Worm (Caenorhabditis elegans): ENCODE measurements around the gene K01A11.1.
A peak's percentile ranks its signal among the peaks of the same experiment; 100 is the strongest.

Gene K01A11.1

DNA sequence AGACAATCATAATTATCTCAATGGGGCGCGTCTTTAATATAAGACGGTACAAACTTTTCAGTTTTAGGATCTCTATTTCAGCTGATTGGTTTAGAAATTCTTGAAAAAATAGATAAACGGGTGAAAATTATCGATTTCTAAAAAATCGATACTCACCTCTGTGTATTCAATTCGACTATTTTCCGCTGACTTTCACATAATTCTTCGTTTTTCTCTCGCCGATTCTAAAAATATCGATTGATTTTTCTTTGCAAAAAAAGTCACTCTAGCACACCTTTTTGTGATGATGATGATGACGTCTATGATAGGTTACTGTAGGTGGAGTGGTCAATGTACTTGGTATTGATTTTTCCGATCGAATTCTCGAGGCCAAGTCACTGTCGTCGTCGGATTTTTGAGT, 1.5 kb downstream of the K01A11.1 start:
- TF ChIP-seq F49E8.2 (tag; optimal IDR thresholded peaks at IDR 0.05; ENCODE audit: insufficient read depth) = no peak
- TF ChIP-seq B0336.3 (GFP tag; IDR thresholded peaks at IDR 0.05) = no peak
- TF ChIP-seq fkh-3 (tag; optimal IDR thresholded peaks at IDR 0.05) = no peak
- no peak for TF ChIP-seq hmg-1.2 (GFP tag; IDR thresholded peaks at IDR 0.05)
- no peak for TF ChIP-seq repo-1 (tag; optimal IDR thresholded peaks at IDR 0.05)
- TF ChIP-seq let-526 (GFP tag; IDR thresholded peaks at IDR 0.05) = no peak
- TF ChIP-seq cebp-1 (GFP tag; IDR thresholded peaks at IDR 0.05) = no peak
- TF ChIP-seq cebp-1 (tag; optimal IDR thresholded peaks at IDR 0.05) = no peak
- no peak for TF ChIP-seq ztf-22 (GFP tag; optimal IDR thresholded peaks at IDR 0.05)
- TF ChIP-seq F52B5.7 (tag; optimal IDR thresholded peaks at IDR 0.05) = no peak
- no peak for TF ChIP-seq mel-28 (tag; optimal IDR thresholded peaks at IDR 0.05; ENCODE audit: borderline replicate concordance)
- TF ChIP-seq atf-7 (tag; optimal IDR thresholded peaks at IDR 0.05) = no peak
- TF ChIP-seq ztf-3 (GFP tag; optimal IDR thresholded peaks at IDR 0.05) = no peak

DNA sequence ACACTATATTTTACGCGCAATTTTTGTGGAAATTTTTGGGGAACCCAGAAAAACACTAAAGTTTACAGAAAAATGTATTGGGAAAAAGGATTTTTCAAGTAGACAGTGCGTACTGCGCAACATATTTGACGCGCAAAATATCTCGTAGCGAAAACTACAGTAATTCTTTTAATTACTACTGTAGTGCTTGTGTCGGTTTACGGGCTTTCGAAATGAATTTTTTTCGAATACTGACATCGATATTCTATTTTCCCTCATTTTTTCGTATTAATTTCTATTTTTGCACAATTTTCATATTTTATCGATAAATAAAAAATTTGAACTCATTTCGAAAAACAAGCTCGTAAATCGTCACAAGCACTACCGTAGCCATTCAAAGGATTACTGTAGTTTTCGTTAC, 2.7 kb downstream of the K01A11.1 start:
- peak; percentile 16 for TF ChIP-seq lsl-1 (GFP tag; optimal IDR thresholded peaks at IDR 0.05)
- no peak for TF ChIP-seq nhr-80 (tag; optimal IDR thresholded peaks at IDR 0.05)

DNA sequence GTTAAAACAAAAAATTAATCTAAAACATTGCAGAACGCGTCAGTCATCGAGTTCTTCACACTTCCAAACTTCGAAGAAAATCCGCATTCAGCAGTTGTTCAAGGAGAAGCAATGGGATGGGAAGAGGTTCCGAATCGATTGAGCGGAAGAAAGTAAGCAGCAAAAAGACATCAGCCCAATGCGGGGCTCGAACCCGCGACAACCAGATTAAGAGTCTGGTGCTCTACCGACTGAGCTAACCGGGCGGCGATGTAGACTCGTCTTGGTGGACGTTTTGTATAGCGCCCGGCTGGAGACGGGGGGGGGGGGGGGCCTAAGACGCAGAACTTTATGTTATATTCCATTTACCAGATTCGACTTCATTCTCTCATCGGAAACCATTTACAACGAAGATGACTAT, 4.5 kb downstream of the K01A11.1 start:
- TF ChIP-seq Y56A3A.18 (GFP tag; IDR thresholded peaks at IDR 0.05) = 0 out of 2 replicates have a peak, but pooled peaks have one; percentile 42
- TF ChIP-seq Y79H2A.3 (GFP tag; conservative IDR thresholded peaks at IDR 0.05) = no peak
- TF ChIP-seq ets-4 (GFP tag; optimal IDR thresholded peaks at IDR 0.05) = no peak
- peak; percentile 62; the same call in 1 of the 2 replicates for TF ChIP-seq nfyb-1 (GFP tag; IDR thresholded peaks at IDR 0.05)
- no peak for TF ChIP-seq ztf-26 (tag; optimal IDR thresholded peaks at IDR 0.05)
- TF ChIP-seq let-526 (GFP tag; IDR thresholded peaks at IDR 0.05) = no peak
- TF ChIP-seq ztf-6 (GFP tag; IDR thresholded peaks at IDR 0.05) = peak; percentile 62; the same call in 1 of the 2 replicates
- no peak for TF ChIP-seq athp-1 (tag; optimal IDR thresholded peaks at IDR 0.05)
- no peak for TF ChIP-seq sdz-38 (tag; optimal IDR thresholded peaks at IDR 0.05)
- TF ChIP-seq ZK185.1 (tag; optimal IDR thresholded peaks at IDR 0.05; ENCODE audit: poor library complexity, severe bottlenecking) = no peak
- TF ChIP-seq repo-1 (tag; optimal IDR thresholded peaks at IDR 0.05) = peak; percentile 43
- no peak for TF ChIP-seq ztf-22 (GFP tag; optimal IDR thresholded peaks at IDR 0.05)
- TF ChIP-seq unc-130 (GFP tag; optimal IDR thresholded peaks at IDR 0.05) = no peak
- peak; percentile 55 for TF ChIP-seq rpc-1 (optimal IDR thresholded peaks at IDR 0.05)
- TF ChIP-seq rpc-1 (tag; optimal IDR thresholded peaks at IDR 0.05) = peak; percentile 71
- no peak for TF ChIP-seq T26A5.8 (tag; optimal IDR thresholded peaks at IDR 0.05)
- no peak for TF ChIP-seq unc-62 (GFP tag; optimal IDR thresholded peaks at IDR 0.05)
- TF ChIP-seq zfh-2 (GFP tag; conservative IDR thresholded peaks at IDR 0.05) = peak; percentile 75
- TF ChIP-seq aptf-2 (GFP tag; conservative IDR thresholded peaks at IDR 0.05) = no peak
- 0 out of 2 replicates have a peak, but pooled peaks have one; percentile 13 for TF ChIP-seq B0336.3 (GFP tag; IDR thresholded peaks at IDR 0.05)
- no peak for TF ChIP-seq nhr-27 (tag; optimal IDR thresholded peaks at IDR 0.05)
- no peak for TF ChIP-seq T07F8.4 (tag; optimal IDR thresholded peaks at IDR 0.05)
- TF ChIP-seq snpc-1.1 (tag; optimal IDR thresholded peaks at IDR 0.05; ENCODE audit: insufficient read depth) = no peak
- TF ChIP-seq aptf-3 (GFP tag; IDR thresholded peaks at IDR 0.05) = peak; percentile 85; the same call in 1 of the 2 replicates
- peak; percentile 64; the same call in 1 of the 2 replicates for TF ChIP-seq egrh-3 (GFP tag; IDR thresholded peaks at IDR 0.05)
- TF ChIP-seq madf-6 (GFP tag; IDR thresholded peaks at IDR 0.05) = peak; percentile 47; the same call in 1 of the 2 replicates
- no peak for TF ChIP-seq rcor-1 (GFP tag; IDR thresholded peaks at IDR 0.05)
- TF ChIP-seq nhr-90 (tag; optimal IDR thresholded peaks at IDR 0.05) = peak; percentile 7
- no peak for TF ChIP-seq cebp-2 (GFP tag; IDR thresholded peaks at IDR 0.05)
- TF ChIP-seq attf-5 (GFP tag; optimal IDR thresholded peaks at IDR 0.05) = peak; percentile 20
- no peak for TF ChIP-seq somi-1 (GFP tag; optimal IDR thresholded peaks at IDR 0.05)
- TF ChIP-seq lin-40 (tag; optimal IDR thresholded peaks at IDR 0.05) = no peak
- TF ChIP-seq sea-2 (GFP tag; IDR thresholded peaks at IDR 0.05) = no peak
- TF ChIP-seq him-1 (tag; optimal IDR thresholded peaks at IDR 0.05) = peak; percentile 22
- TF ChIP-seq F49E8.2 (tag; optimal IDR thresholded peaks at IDR 0.05; ENCODE audit: insufficient read depth) = no peak
- TF ChIP-seq chd-7 (tag; optimal IDR thresholded peaks at IDR 0.05) = peak; percentile 40
